Worm (Caenorhabditis elegans): ENCODE data around the gene F46F2.3.

Gene F46F2.3

DNA sequence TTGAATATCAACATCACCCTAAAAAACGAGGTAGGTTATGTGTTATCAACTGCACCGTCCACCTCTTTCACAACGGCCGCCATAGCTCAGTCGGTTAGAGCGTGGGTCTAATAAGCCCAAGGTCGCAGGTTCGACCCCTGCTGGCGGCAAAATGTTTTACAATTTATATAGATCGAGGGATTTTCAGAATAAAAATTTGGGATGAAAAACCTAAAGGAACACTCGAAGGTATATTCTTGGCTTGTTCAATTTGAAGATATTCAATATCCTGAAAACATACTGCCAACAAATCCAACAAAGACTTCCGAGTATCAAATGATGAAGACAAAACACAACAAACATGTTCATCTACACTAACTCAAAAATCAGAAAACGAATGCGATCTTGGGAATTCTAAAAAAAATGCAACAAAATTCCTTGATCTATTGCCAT is 37.3 kb upstream of the F46F2.3 start:
- TF ChIP-seq snpc-4 (tag; optimal IDR thresholded peaks at IDR 0.05): no peak
- TF ChIP-seq nhr-76 (tag; optimal IDR thresholded peaks at IDR 0.05): no peak
- TF ChIP-seq nhr-12 (tag; optimal IDR thresholded peaks at IDR 0.05): no peak
- TF ChIP-seq ceh-39 (tag; optimal IDR thresholded peaks at IDR 0.05): no peak
- TF ChIP-seq bed-3 (GFP tag; optimal IDR thresholded peaks at IDR 0.05): peak; percentile 67
- no peak for TF ChIP-seq zip-8 (tag; optimal IDR thresholded peaks at IDR 0.05)
- no peak for TF ChIP-seq unc-39 (tag; optimal IDR thresholded peaks at IDR 0.05)
- TF ChIP-seq tbx-8 (GFP tag; optimal IDR thresholded peaks at IDR 0.05): peak; percentile 48
- TF ChIP-seq elt-3 (tag; optimal IDR thresholded peaks at IDR 0.05): no peak
- TF ChIP-seq ztf-11 (tag; optimal IDR thresholded peaks at IDR 0.05): no peak
- TF ChIP-seq ces-1 (GFP tag; optimal IDR thresholded peaks at IDR 0.05): no peak
- TF ChIP-seq ceh-43 (GFP tag; optimal IDR thresholded peaks at IDR 0.05): peak; percentile 13
- TF ChIP-seq elt-1 (tag; optimal IDR thresholded peaks at IDR 0.05; ENCODE audit: borderline replicate concordance, insufficient read depth): no peak
- peak; percentile 63 for TF ChIP-seq sem-2 (GFP tag; optimal IDR thresholded peaks at IDR 0.05)
- TF ChIP-seq hlh-1 (tag; optimal IDR thresholded peaks at IDR 0.05): no peak
- TF ChIP-seq mep-1 (tag; optimal IDR thresholded peaks at IDR 0.05): no peak
- TF ChIP-seq lin-32 (GFP tag; optimal IDR thresholded peaks at IDR 0.05): peak; percentile 59
- peak; percentile 88 for TF ChIP-seq ceh-83 (GFP tag; optimal IDR thresholded peaks at IDR 0.05)
- TF ChIP-seq sptf-1 (tag; optimal IDR thresholded peaks at IDR 0.05): peak; percentile 80
- TF ChIP-seq nhr-2 (tag; optimal IDR thresholded peaks at IDR 0.05): no peak
- peak; percentile 83 for TF ChIP-seq cnd-1 (tag; optimal IDR thresholded peaks at IDR 0.05)
- TF ChIP-seq ham-2 (GFP tag; optimal IDR thresholded peaks at IDR 0.05): peak; percentile 33
- TF ChIP-seq blmp-1 (tag; optimal IDR thresholded peaks at IDR 0.05): no peak
- TF ChIP-seq drap-1 (GFP tag; optimal IDR thresholded peaks at IDR 0.05): peak; percentile 86
- no peak for TF ChIP-seq pha-4 (tag; optimal IDR thresholded peaks at IDR 0.05)
- no peak for TF ChIP-seq lsy-2 (tag; optimal IDR thresholded peaks at IDR 0.05)
- peak; percentile 83 for TF ChIP-seq mls-2 (tag; optimal IDR thresholded peaks at IDR 0.05)
- no peak for TF ChIP-seq mab-5 (tag; optimal IDR thresholded peaks at IDR 0.05)
- no peak for TF ChIP-seq nhr-237 (tag; optimal IDR thresholded peaks at IDR 0.05)
- no peak for TF ChIP-seq lin-13 (tag; optimal IDR thresholded peaks at IDR 0.05)
- TF ChIP-seq nhr-28 (tag; optimal IDR thresholded peaks at IDR 0.05): no peak
- peak; percentile 44 for TF ChIP-seq flh-1 (GFP tag; optimal IDR thresholded peaks at IDR 0.05)
- peak; percentile 73 for TF ChIP-seq unc-120 (tag; optimal IDR thresholded peaks at IDR 0.05; ENCODE audit: poor library complexity, severe bottlenecking)
- peak; percentile 84 for TF ChIP-seq M03D4.4 (tag; optimal IDR thresholded peaks at IDR 0.05)
- TF ChIP-seq unc-62 (GFP tag; optimal IDR thresholded peaks at IDR 0.05): no peak

- TF ChIP-seq snpc-4 (tag; optimal IDR thresholded peaks at IDR 0.05) (no peak), ces-1 (GFP tag; optimal IDR thresholded peaks at IDR 0.05) (no peak), unc-62 (GFP tag; optimal IDR thresholded peaks at IDR 0.05) (no peak), drap-1 (GFP tag; optimal IDR thresholded peaks at IDR 0.05) (no peak), sem-2 (GFP tag; optimal IDR thresholded peaks at IDR 0.05) (no peak), mab-5 (tag; optimal IDR thresholded peaks at IDR 0.05) (no peak), unc-39 (tag; optimal IDR thresholded peaks at IDR 0.05) (no peak), elt-1 (tag; optimal IDR thresholded peaks at IDR 0.05; ENCODE audit: borderline replicate concordance, insufficient read depth) (no peak), ham-2 (GFP tag; optimal IDR thresholded peaks at IDR 0.05) (no peak), hlh-1 (tag; optimal IDR thresholded peaks at IDR 0.05) (no peak), nhr-237 (tag; optimal IDR thresholded peaks at IDR 0.05) (no peak)
Observed at ce11 chrX:15285554-15285953, 25.5 kb upstream of the F46F2.3 start.

ce11 chrX:15283740-15284139 is 23.7 kb upstream of the F46F2.3 start, which contains the start of gene jud-4:
Gene jud-4 (plus strand): TSS chrX:15284115.
- no peak for TF ChIP-seq ceh-39 (tag; optimal IDR thresholded peaks at IDR 0.05)
- TF ChIP-seq snpc-4 (tag; optimal IDR thresholded peaks at IDR 0.05): no peak
- no peak for TF ChIP-seq ceh-43 (GFP tag; optimal IDR thresholded peaks at IDR 0.05)
- TF ChIP-seq flh-1 (GFP tag; optimal IDR thresholded peaks at IDR 0.05): no peak
- no peak for TF ChIP-seq nhr-237 (tag; optimal IDR thresholded peaks at IDR 0.05)
- no peak for TF ChIP-seq lin-32 (GFP tag; optimal IDR thresholded peaks at IDR 0.05)
- TF ChIP-seq sem-2 (GFP tag; optimal IDR thresholded peaks at IDR 0.05): no peak
- TF ChIP-seq ham-2 (GFP tag; optimal IDR thresholded peaks at IDR 0.05): no peak

DNA sequence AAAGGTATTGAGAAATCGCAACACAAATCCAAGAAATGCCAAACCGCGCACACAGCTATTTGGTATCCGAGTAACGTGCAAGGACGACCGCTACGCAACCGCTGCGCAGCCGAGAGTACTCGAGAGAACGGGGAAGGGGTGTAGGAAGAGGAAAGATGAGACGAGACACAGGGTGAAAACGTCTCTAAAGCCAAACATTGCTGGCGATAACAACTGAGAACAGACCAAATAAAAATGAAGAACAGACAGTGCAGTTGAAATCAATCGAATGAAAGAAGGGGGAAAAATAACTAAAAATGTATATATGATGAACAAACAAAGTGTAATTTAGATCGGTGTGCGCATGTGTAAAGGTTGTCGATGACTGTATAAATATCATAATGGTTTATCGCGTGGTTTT is 21.2 kb upstream of the F46F2.3 start:
- peak; percentile 2 for TF ChIP-seq hlh-1 (tag; optimal IDR thresholded peaks at IDR 0.05)
- TF ChIP-seq elt-1 (tag; optimal IDR thresholded peaks at IDR 0.05; ENCODE audit: borderline replicate concordance, insufficient read depth): no peak
- no peak for TF ChIP-seq nhr-2 (tag; optimal IDR thresholded peaks at IDR 0.05)
- TF ChIP-seq nhr-237 (tag; optimal IDR thresholded peaks at IDR 0.05): no peak
- TF ChIP-seq bed-3 (GFP tag; optimal IDR thresholded peaks at IDR 0.05): no peak
- TF ChIP-seq unc-62 (GFP tag; optimal IDR thresholded peaks at IDR 0.05): no peak
- TF ChIP-seq mep-1 (tag; optimal IDR thresholded peaks at IDR 0.05): peak; percentile 35
- no peak for TF ChIP-seq lin-32 (GFP tag; optimal IDR thresholded peaks at IDR 0.05)
- TF ChIP-seq nhr-12 (tag; optimal IDR thresholded peaks at IDR 0.05): no peak
- TF ChIP-seq pha-4 (tag; optimal IDR thresholded peaks at IDR 0.05): peak; percentile 59
- TF ChIP-seq cnd-1 (tag; optimal IDR thresholded peaks at IDR 0.05): peak; percentile 21
- TF ChIP-seq zip-8 (tag; optimal IDR thresholded peaks at IDR 0.05): no peak
- peak; percentile 10 for TF ChIP-seq lsy-2 (tag; optimal IDR thresholded peaks at IDR 0.05)
- TF ChIP-seq elt-3 (tag; optimal IDR thresholded peaks at IDR 0.05): no peak
- TF ChIP-seq ham-2 (GFP tag; optimal IDR thresholded peaks at IDR 0.05): peak; percentile 30
- no peak for TF ChIP-seq tbx-8 (GFP tag; optimal IDR thresholded peaks at IDR 0.05)
- TF ChIP-seq lin-13 (tag; optimal IDR thresholded peaks at IDR 0.05): peak; percentile 0
- no peak for TF ChIP-seq mls-2 (tag; optimal IDR thresholded peaks at IDR 0.05)
- TF ChIP-seq nhr-76 (tag; optimal IDR thresholded peaks at IDR 0.05): no peak
- no peak for TF ChIP-seq ceh-83 (GFP tag; optimal IDR thresholded peaks at IDR 0.05)
- no peak for TF ChIP-seq unc-39 (tag; optimal IDR thresholded peaks at IDR 0.05)
